Fruit fly (Drosophila melanogaster): ENCODE measurements around the gene Ipk2.

The Ipk2 gene

DNA sequence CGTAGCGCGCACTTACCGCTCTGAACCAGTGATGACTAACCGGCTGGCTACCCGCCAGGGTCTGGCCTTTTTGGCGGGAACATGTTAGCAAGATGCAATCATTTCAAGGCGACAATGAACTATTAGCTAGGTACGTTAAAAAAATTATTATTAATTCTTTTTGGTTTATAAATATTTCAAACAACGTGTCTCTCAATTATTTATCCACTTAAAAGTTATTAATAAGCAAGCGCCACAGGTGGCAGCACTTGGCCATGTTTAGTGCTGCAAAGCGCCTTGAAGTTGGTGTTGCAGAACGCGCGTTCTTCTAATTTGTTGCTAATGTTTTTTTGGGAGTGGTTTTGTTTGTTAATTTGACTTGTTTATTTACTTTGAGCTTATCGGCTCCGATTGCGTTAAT, at the start of gene Ipk2, which contains the start of gene cold (continued):
- TF ChIP-seq Blimp-1 (GFP tag; optimal IDR thresholded peaks at IDR 0.05): no peak
- TF ChIP-seq B-H2 (GFP tag; optimal IDR thresholded peaks at IDR 0.05): peak; percentile 87
- peak; percentile 75 for TF ChIP-seq E2f1 (GFP tag; IDR thresholded peaks at IDR 0.05)
- peak; percentile 80 for TF ChIP-seq CG7556 (GFP tag; optimal IDR thresholded peaks at IDR 0.05)
- peak; percentile 64 for TF ChIP-seq CG12104 (GFP tag; optimal IDR thresholded peaks at IDR 0.05)
- no peak for TF ChIP-seq bowl (GFP tag; IDR thresholded peaks at IDR 0.05)
- TF ChIP-seq chn (GFP tag; optimal IDR thresholded peaks at IDR 0.05): peak; percentile 78
- TF ChIP-seq Mad (GFP tag; optimal IDR thresholded peaks at IDR 0.05): peak; percentile 82
- TF ChIP-seq twi (tag; optimal IDR thresholded peaks at IDR 0.05): peak; percentile 67
- no peak for TF ChIP-seq br (optimal IDR thresholded peaks at IDR 0.05)
- TF ChIP-seq trem (tag; optimal IDR thresholded peaks at IDR 0.05): peak; percentile 93
- TF ChIP-seq Kr (GFP tag; optimal IDR thresholded peaks at IDR 0.05): no peak
- TF ChIP-seq Fer1 (GFP tag; optimal IDR thresholded peaks at IDR 0.05): no peak
- TF ChIP-seq exex (tag; optimal IDR thresholded peaks at IDR 0.05): peak; percentile 83
- TF ChIP-seq CG8359 (GFP tag; optimal IDR thresholded peaks at IDR 0.05; ENCODE audit: borderline replicate concordance): no peak
- TF ChIP-seq CG15011 (GFP tag; optimal IDR thresholded peaks at IDR 0.05): no peak
- TF ChIP-seq CG4424 (GFP tag; optimal IDR thresholded peaks at IDR 0.05): peak; percentile 85
- TF ChIP-seq bcd (GFP tag; optimal IDR thresholded peaks at IDR 0.05): peak; percentile 84
- peak; percentile 54 for TF ChIP-seq CG11398 (GFP tag; optimal IDR thresholded peaks at IDR 0.05)
- peak; percentile 69 for TF ChIP-seq pnt (GFP tag; optimal IDR thresholded peaks at IDR 0.05)
- peak in 1 of 2 experiments; percentile 40 for TF ChIP-seq insv (GFP tag; optimal IDR thresholded peaks at IDR 0.05)
- peak; percentile 59 for TF ChIP-seq CG3995 (GFP tag; optimal IDR thresholded peaks at IDR 0.05)
- peak; percentile 45; the same call in 1 of the 2 replicates for TF ChIP-seq Adf1 (GFP tag; IDR thresholded peaks at IDR 0.05)
- TF ChIP-seq wdn (GFP tag; IDR thresholded peaks at IDR 0.05): peak; percentile 59
- TF ChIP-seq Sox102F (GFP tag; optimal IDR thresholded peaks at IDR 0.05): no peak
- 0 out of 3 replicates have a peak, but pooled peaks have one; percentile 22 for TF ChIP-seq CG34224 (GFP tag; IDR thresholded peaks at IDR 0.05; ENCODE audit: partially characterized antibody)
- no peak for TF ChIP-seq aop (GFP tag; IDR thresholded peaks at IDR 0.05)
- peak; percentile 82 for TF ChIP-seq CG7839 (tag; optimal IDR thresholded peaks at IDR 0.05)
- TF ChIP-seq CoRest (tag; optimal IDR thresholded peaks at IDR 0.05): peak; percentile 89
- no peak for TF ChIP-seq wek (GFP tag; optimal IDR thresholded peaks at IDR 0.05)
- peak; percentile 63; the same call in 2 of the 3 replicates for TF ChIP-seq Mrtf (GFP tag; IDR thresholded peaks at IDR 0.05)
- TF ChIP-seq Spps (tag; optimal IDR thresholded peaks at IDR 0.05): peak; percentile 29
- TF ChIP-seq pb (GFP tag; optimal IDR thresholded peaks at IDR 0.05): peak; percentile 50
- peak; percentile 79 for TF ChIP-seq jumu (GFP tag; optimal IDR thresholded peaks at IDR 0.05)
- TF ChIP-seq Awh (GFP tag; IDR thresholded peaks at IDR 0.05): no peak
- peak; percentile 78 for TF ChIP-seq slou (GFP tag; optimal IDR thresholded peaks at IDR 0.05)
- peak; percentile 77 for TF ChIP-seq CG1233 (GFP tag; optimal IDR thresholded peaks at IDR 0.05)
- TF ChIP-seq btn (GFP tag; optimal IDR thresholded peaks at IDR 0.05): no peak
- no peak for TF ChIP-seq CG2129 (GFP tag; IDR thresholded peaks at IDR 0.05; ENCODE audit: partially characterized antibody)
- TF ChIP-seq D (optimal IDR thresholded peaks at IDR 0.05): no peak
- peak; percentile 50 for TF ChIP-seq D (GFP tag; optimal IDR thresholded peaks at IDR 0.05)
- TF ChIP-seq fd102C (GFP tag; optimal IDR thresholded peaks at IDR 0.05): peak; percentile 42
- peak; percentile 64 for TF ChIP-seq CG8765 (GFP tag; IDR thresholded peaks at IDR 0.05)
- TF ChIP-seq Side (GFP tag; optimal IDR thresholded peaks at IDR 0.05): peak; percentile 72
- peak; percentile 76 for TF ChIP-seq CG17385 (GFP tag; optimal IDR thresholded peaks at IDR 0.05)
- TF ChIP-seq Vsx1 (GFP tag; optimal IDR thresholded peaks at IDR 0.05): no peak
- TF ChIP-seq CG18262 (tag; optimal IDR thresholded peaks at IDR 0.05): peak; percentile 73
- no peak; the same call in 1 of the 2 replicates for TF ChIP-seq amos (GFP tag; IDR thresholded peaks at IDR 0.05; ENCODE audit: partially characterized antibody)
- 0 out of 2 replicates have a peak, but pooled peaks have one; percentile 30 for TF ChIP-seq Poxn (GFP tag; IDR thresholded peaks at IDR 0.05)
- no peak for TF ChIP-seq CG6175 (GFP tag; IDR thresholded peaks at IDR 0.05)
- peak; percentile 88 for TF ChIP-seq zfh2 (GFP tag; optimal IDR thresholded peaks at IDR 0.05)
- TF ChIP-seq chm (GFP tag; IDR thresholded peaks at IDR 0.05): no peak

Measured in whole organism, embryonic.